Fruit fly (Drosophila melanogaster): ENCODE measurements around the gene CG6836.

dm6 chr3L:19000413-19000812 is 50.0 kb downstream of the CG6836 start, which contains the start of gene CG3808:
- TF ChIP-seq CG8301 (tag; optimal IDR thresholded peaks at IDR 0.05): no peak
- TF ChIP-seq CG32121 (GFP tag; IDR thresholded peaks at IDR 0.05): no peak
- TF ChIP-seq CG10348 (GFP tag; IDR thresholded peaks at IDR 0.05): no peak

Data from whole organism, pupa.